Worm (Caenorhabditis elegans) whole organism, L3 larva: ENCODE measurements around the gene Y55F3BR.10.

ENCODE experiments used
- R02D3.7 ChIP-seq: fragments of 150-350 bp; optimal IDR thresholded peaks from 2 replicates; lab custom pipeline; 2014; ENCODE audit warnings: missing biosample characterization, missing genetic modification characterization
- ZK546.5 ChIP-seq: sonication (generic microtip); optimal IDR thresholded peaks from 2 replicates; lab custom pipeline; 2017; ENCODE audit warnings: missing biosample characterization, missing genetic modification characterization
- aly-2 ChIP-seq: fragments of 150-350 bp; optimal IDR thresholded peaks from 2 replicates; lab custom pipeline; 2014; ENCODE audit warnings: missing biosample characterization, missing genetic modification characterization
- ceh-16 ChIP-seq: sonication (generic microtip); optimal IDR thresholded peaks from 2 replicates; lab custom pipeline; 2017; ENCODE audit warnings: missing biosample characterization, missing genetic modification characterization
- ceh-28 ChIP-seq: fragments of 150-350 bp; optimal IDR thresholded peaks from 2 replicates; lab custom pipeline; 2014; ENCODE audit warnings: missing biosample characterization, missing genetic modification reagents, missing genetic modification characterization
- ceh-82 ChIP-seq: fragments of 150-350 bp; optimal IDR thresholded peaks from 2 replicates; lab custom pipeline; 2014; ENCODE audit warnings: missing biosample characterization, missing genetic modification characterization
- ceh-9 ChIP-seq: sonication (generic microtip); optimal IDR thresholded peaks from 2 replicates; lab custom pipeline; 2018; ENCODE audit warnings: missing biosample characterization, missing genetic modification characterization
- elt-1 ChIP-seq: fragments of 150-350 bp; optimal IDR thresholded peaks from 2 replicates; lab custom pipeline; 2014; ENCODE audit warnings: missing biosample characterization, missing genetic modification characterization
- elt-3 ChIP-seq, 3 experiments: fragments of 150-350 bp in 1 of 3; sonication (generic microtip) in 2 of 3; optimal IDR thresholded peaks; 2 replicates in 2 of 3; 4 replicates in 1 of 3; lab custom pipeline; 2014 to 2017; ENCODE audit warnings: missing biosample characterization in 3 of 3, missing genetic modification characterization in 3 of 3
- eor-1 ChIP-seq, 2 experiments: fragments of 150-350 bp; optimal IDR thresholded peaks; 2 replicates each; lab custom pipeline; 2014 to 2018; ENCODE audit warnings: missing biosample characterization in 2 of 2, missing genetic modification characterization in 2 of 2
- fkh-10 ChIP-seq: sonication (generic microtip); optimal IDR thresholded peaks from 2 replicates; lab custom pipeline; 2017; ENCODE audit warnings: missing biosample characterization, missing genetic modification reagents, missing genetic modification characterization
- fkh-2 ChIP-seq: fragments of 150-350 bp; optimal IDR thresholded peaks from 2 replicates; lab custom pipeline; 2014; ENCODE audit warnings: missing biosample characterization, missing genetic modification reagents, missing genetic modification characterization
- fos-1 ChIP-seq: fragments of 150-350 bp; optimal IDR thresholded peaks from 2 replicates; lab custom pipeline; 2014; ENCODE audit warnings: missing biosample characterization, missing genetic modification characterization
- hmg-11 ChIP-seq: sonication (generic microtip); optimal IDR thresholded peaks from 2 replicates; lab custom pipeline; 2016; ENCODE audit warnings: missing genetic modification characterization, missing compliant biosample characterization
- lin-15B ChIP-seq: fragments of 150-350 bp; optimal IDR thresholded peaks from 2 replicates; lab custom pipeline; 2014; ENCODE audit warnings: missing biosample characterization, missing genetic modification characterization
- lin-39 ChIP-seq: fragments of 150-350 bp; optimal IDR thresholded peaks from 2 replicates; lab custom pipeline; 2018; ENCODE audit warnings: missing biosample characterization, missing genetic modification reagents, missing genetic modification characterization
- lsy-12 ChIP-seq: sonication (generic microtip); optimal IDR thresholded peaks from 2 replicates; lab custom pipeline; 2016; ENCODE audit warnings: mild to moderate bottlenecking, missing genetic modification characterization, missing compliant biosample characterization
- mdl-1 ChIP-seq: fragments of 150-350 bp; optimal IDR thresholded peaks from 2 replicates; lab custom pipeline; 2014; ENCODE audit warnings: missing biosample characterization, missing genetic modification characterization
- mml-1 ChIP-seq: fragments of 150-350 bp; sonication (generic microtip); optimal IDR thresholded peaks from 3 replicates; lab custom pipeline; 2014; ENCODE audit warnings: missing biosample characterization, missing genetic modification characterization
- nfya-1 ChIP-seq: sonication (generic microtip); optimal IDR thresholded peaks from 2 replicates; lab custom pipeline; 2017; ENCODE audit warnings: missing genetic modification characterization, mild to moderate bottlenecking, missing compliant biosample characterization, antibody characterized with exemption, moderate library complexity; ENCODE audit not compliant: insufficient read depth
- nhr-11 ChIP-seq: fragments of 150-350 bp; optimal IDR thresholded peaks from 2 replicates; lab custom pipeline; 2014; ENCODE audit warnings: missing biosample characterization, missing genetic modification characterization
- nhr-23 ChIP-seq: fragments of 150-350 bp; optimal IDR thresholded peaks from 2 replicates; lab custom pipeline; 2014; ENCODE audit warnings: missing biosample characterization, missing genetic modification reagents, missing genetic modification characterization
- nhr-237 ChIP-seq: fragments of 150-350 bp; optimal IDR thresholded peaks from 2 replicates; lab custom pipeline; 2014; ENCODE audit warnings: missing biosample characterization, missing genetic modification characterization
- nhr-25 ChIP-seq: sonication (generic microtip); optimal IDR thresholded peaks from 2 replicates; lab custom pipeline; 2017; ENCODE audit warnings: missing biosample characterization, missing genetic modification characterization
- nhr-28 ChIP-seq: fragments of 150-350 bp; optimal IDR thresholded peaks from 2 replicates; lab custom pipeline; 2014; ENCODE audit warnings: missing biosample characterization, missing genetic modification characterization
- nhr-76 ChIP-seq: fragments of 150-350 bp; sonication (generic microtip); optimal IDR thresholded peaks from 5 replicates; lab custom pipeline; 2014; ENCODE audit warnings: missing biosample characterization, missing genetic modification characterization
- nhr-77 ChIP-seq: fragments of 150-350 bp; optimal IDR thresholded peaks from 2 replicates; lab custom pipeline; 2014; ENCODE audit warnings: missing biosample characterization, missing genetic modification characterization
- pha-4 ChIP-seq: fragments of 150-350 bp; optimal IDR thresholded peaks from 2 replicates; lab custom pipeline; 2014; ENCODE audit warnings: missing biosample characterization, missing genetic modification reagents, missing genetic modification characterization
- pqm-1 ChIP-seq: fragments of 150-350 bp; optimal IDR thresholded peaks from 2 replicates; lab custom pipeline; 2017; ENCODE audit warnings: missing biosample characterization, missing genetic modification characterization, inconsistent platforms
- sea-2 ChIP-seq: fragments of 150-350 bp; sonication (generic microtip); optimal IDR thresholded peaks from 4 replicates; lab custom pipeline; 2014; ENCODE audit warnings: missing biosample characterization, missing genetic modification reagents, missing genetic modification characterization
- skn-1 ChIP-seq: fragments of 150-350 bp; optimal IDR thresholded peaks from 2 replicates; lab custom pipeline; 2014; ENCODE audit warnings: missing biosample characterization, missing genetic modification characterization
- snpc-4 ChIP-seq: fragments of 150-350 bp; optimal IDR thresholded peaks from 2 replicates; lab custom pipeline; 2014; ENCODE audit warnings: missing biosample characterization, missing genetic modification characterization
- unc-39 ChIP-seq: sonication (generic microtip); optimal IDR thresholded peaks from 4 replicates; lab custom pipeline; 2017; ENCODE audit warnings: missing biosample characterization, missing genetic modification characterization
- zag-1 ChIP-seq: fragments of 150-350 bp; optimal IDR thresholded peaks from 2 replicates; lab custom pipeline; 2014; ENCODE audit warnings: missing biosample characterization, missing genetic modification characterization
- ztf-11 ChIP-seq: fragments of 150-350 bp; optimal IDR thresholded peaks from 2 replicates; lab custom pipeline; 2014; ENCODE audit warnings: missing biosample characterization, missing genetic modification characterization
- ztf-4 ChIP-seq: fragments of 150-350 bp; optimal IDR thresholded peaks from 2 replicates; lab custom pipeline; 2014; ENCODE audit warnings: missing biosample characterization, missing genetic modification characterization

Gene Y55F3BR.10

ce11 chrIV:826145-826544 is 6.1 kb upstream of the Y55F3BR.10 start:
- TF ChIP-seq pqm-1 (no peak), aly-2 (no peak), pha-4 (no peak), fkh-2 (no peak), nfya-1 (tag; lab: Kevin White, UChicago) (no peak), nhr-28 (tag; lab: Kevin White, UChicago) (no peak), lsy-12 (tag; lab: Kevin White, UChicago) (no peak), ztf-11 (tag; lab: Kevin White, UChicago) (no peak), sea-2 (no peak), mdl-1 (tag; lab: Kevin White, UChicago) (no peak), fkh-10 (GFP tag; lab: Kevin White, UChicago) (no peak), ceh-9 (tag; lab: Kevin White, UChicago) (no peak), R02D3.7 (tag; lab: Kevin White, UChicago) (no peak), zag-1 (tag; lab: Kevin White, UChicago) (no peak), fos-1 (tag; lab: Kevin White, UChicago) (no peak)

ce11 chrIV:828427-828826 is 3.8 kb upstream of the Y55F3BR.10 start:
- TF ChIP-seq pha-4 (peak; percentile 81), nhr-76 (tag; lab: Kevin White, UChicago) (no peak), nhr-23 (tag; lab: Kevin White, UChicago) (peak; percentile 49), sea-2 (no peak), R02D3.7 (tag; lab: Kevin White, UChicago) (peak; percentile 28), snpc-4 (tag; lab: Kevin White, UChicago) (peak; percentile 63), nfya-1 (tag; lab: Kevin White, UChicago) (peak; percentile 88), ZK546.5 (tag; lab: Kevin White, UChicago) (no peak), nhr-77 (no peak), ceh-28 (tag; lab: Kevin White, UChicago) (peak; percentile 51), nhr-28 (tag; lab: Kevin White, UChicago) (no peak), eor-1 (tag; optimal IDR thresholded peaks at IDR 0.05; lab: Kevin White, UChicago) (peak in 1 of 2 experiments; percentile 54), lin-15B (tag; lab: Kevin White, UChicago) (peak; percentile 95), elt-1 (tag; lab: Kevin White, UChicago) (peak; percentile 68), hmg-11 (tag; lab: Kevin White, UChicago) (peak; percentile 85), lin-39 (tag; lab: Kevin White, UChicago) (peak; percentile 66), fkh-2 (no peak), fkh-10 (GFP tag; lab: Kevin White, UChicago) (peak; percentile 10)
- TF ChIP-seq, all 47 proteins: peak for 12

ce11 chrIV:829107-829506 is 3.1 kb upstream of the Y55F3BR.10 start:
- TF ChIP-seq skn-1 (tag; lab: Kevin White, UChicago) (no peak), ceh-82 (no peak), nhr-23 (tag; lab: Kevin White, UChicago) (no peak), mml-1 (tag; lab: Kevin White, UChicago) (no peak), unc-39 (no peak), lin-15B (tag; lab: Kevin White, UChicago) (no peak), sea-2 (no peak), fos-1 (tag; lab: Kevin White, UChicago) (no peak), ztf-4 (tag; lab: Kevin White, UChicago) (no peak), nhr-77 (no peak), nhr-237 (tag; lab: Kevin White, UChicago) (no peak), nhr-28 (tag; lab: Kevin White, UChicago) (no peak), nhr-25 (no peak)

ce11 chrIV:829691-830090 is 2.5 kb upstream of the Y55F3BR.10 start:
- TF ChIP-seq aly-2 (no peak), ztf-11 (tag; lab: Kevin White, UChicago) (no peak), nhr-76 (tag; lab: Kevin White, UChicago) (no peak), ceh-28 (tag; lab: Kevin White, UChicago) (no peak), ceh-9 (tag; lab: Kevin White, UChicago) (no peak), nhr-77 (no peak), eor-1 (tag; optimal IDR thresholded peaks at IDR 0.05; lab: Kevin White, UChicago) (no peak), fkh-10 (GFP tag; lab: Kevin White, UChicago) (no peak), lin-39 (tag; lab: Kevin White, UChicago) (no peak), ceh-16 (no peak), nhr-25 (no peak), elt-1 (tag; lab: Kevin White, UChicago) (no peak), zag-1 (tag; lab: Kevin White, UChicago) (no peak), skn-1 (tag; lab: Kevin White, UChicago) (no peak), fkh-2 (no peak), elt-3 (tag; optimal IDR thresholded peaks at IDR 0.05; lab: Kevin White, UChicago) (no peak), nhr-11 (no peak)
